Worm (Caenorhabditis elegans) whole organism, L3 larva: ENCODE results near the gene C07D8.6.
"Not testable (repeated sequence)": the region's sequence is repeated elsewhere in the genome, so short reads cannot be mapped to it uniquely, and the experiment has no call there.

Source experiments
- R02D3.7 ChIP-seq: fragments of 150-350 bp; optimal IDR thresholded peaks from 2 replicates; lab custom pipeline; 2014; ENCODE audit warnings: missing biosample characterization, missing genetic modification characterization
- ZK546.5 ChIP-seq: sonication (generic microtip); optimal IDR thresholded peaks from 2 replicates; lab custom pipeline; 2017; ENCODE audit warnings: missing biosample characterization, missing genetic modification characterization
- ama-1 ChIP-seq: fragments of 150-350 bp; optimal IDR thresholded peaks from 2 replicates; lab custom pipeline; 2018
- ceh-28 ChIP-seq: fragments of 150-350 bp; optimal IDR thresholded peaks from 2 replicates; lab custom pipeline; 2014; ENCODE audit warnings: missing biosample characterization, missing genetic modification reagents, missing genetic modification characterization
- ceh-9 ChIP-seq: sonication (generic microtip); optimal IDR thresholded peaks from 2 replicates; lab custom pipeline; 2018; ENCODE audit warnings: missing biosample characterization, missing genetic modification characterization
- daf-12 ChIP-seq: fragments of 150-350 bp; optimal IDR thresholded peaks from 2 replicates; lab custom pipeline; 2014; ENCODE audit warnings: missing biosample characterization, missing genetic modification reagents, missing genetic modification characterization
- egl-27 ChIP-seq: sonication (generic microtip); optimal IDR thresholded peaks from 4 replicates; lab custom pipeline; 2017; ENCODE audit warnings: missing biosample characterization, missing genetic modification reagents, missing genetic modification characterization
- egl-5 ChIP-seq: fragments of 150-350 bp; optimal IDR thresholded peaks from 2 replicates; lab custom pipeline; 2017; ENCODE audit warnings: missing biosample characterization, missing genetic modification reagents, missing genetic modification characterization, inconsistent platforms
- elt-1 ChIP-seq: fragments of 150-350 bp; optimal IDR thresholded peaks from 2 replicates; lab custom pipeline; 2014; ENCODE audit warnings: missing biosample characterization, missing genetic modification characterization
- elt-2 ChIP-seq: sonication (generic microtip); optimal IDR thresholded peaks from 2 replicates; lab custom pipeline; 2016; ENCODE audit warnings: missing genetic modification reagents, mild to moderate bottlenecking, missing genetic modification characterization, missing compliant biosample characterization
- fkh-10 ChIP-seq: sonication (generic microtip); optimal IDR thresholded peaks from 2 replicates; lab custom pipeline; 2017; ENCODE audit warnings: missing biosample characterization, missing genetic modification reagents, missing genetic modification characterization
- fkh-2 ChIP-seq: fragments of 150-350 bp; optimal IDR thresholded peaks from 2 replicates; lab custom pipeline; 2014; ENCODE audit warnings: missing biosample characterization, missing genetic modification reagents, missing genetic modification characterization
- fos-1 ChIP-seq: fragments of 150-350 bp; optimal IDR thresholded peaks from 2 replicates; lab custom pipeline; 2014; ENCODE audit warnings: missing biosample characterization, missing genetic modification characterization
- hmg-11 ChIP-seq: sonication (generic microtip); optimal IDR thresholded peaks from 2 replicates; lab custom pipeline; 2016; ENCODE audit warnings: missing genetic modification characterization, missing compliant biosample characterization
- jun-1 ChIP-seq: fragments of 150-350 bp; optimal IDR thresholded peaks from 2 replicates; lab custom pipeline; 2014; ENCODE audit warnings: missing biosample characterization, missing genetic modification reagents, missing genetic modification characterization
- lin-15B ChIP-seq: fragments of 150-350 bp; optimal IDR thresholded peaks from 2 replicates; lab custom pipeline; 2014; ENCODE audit warnings: missing biosample characterization, missing genetic modification characterization
- lin-39 ChIP-seq: fragments of 150-350 bp; optimal IDR thresholded peaks from 2 replicates; lab custom pipeline; 2018; ENCODE audit warnings: missing biosample characterization, missing genetic modification reagents, missing genetic modification characterization
- mml-1 ChIP-seq: fragments of 150-350 bp; sonication (generic microtip); optimal IDR thresholded peaks from 3 replicates; lab custom pipeline; 2014; ENCODE audit warnings: missing biosample characterization, missing genetic modification characterization
- nfya-1 ChIP-seq: sonication (generic microtip); optimal IDR thresholded peaks from 2 replicates; lab custom pipeline; 2017; ENCODE audit warnings: missing genetic modification characterization, mild to moderate bottlenecking, missing compliant biosample characterization, antibody characterized with exemption, moderate library complexity; ENCODE audit not compliant: insufficient read depth
- nhr-11 ChIP-seq: fragments of 150-350 bp; optimal IDR thresholded peaks from 2 replicates; lab custom pipeline; 2014; ENCODE audit warnings: missing biosample characterization, missing genetic modification characterization
- nhr-12 ChIP-seq: fragments of 150-350 bp; optimal IDR thresholded peaks from 2 replicates; lab custom pipeline; 2014; ENCODE audit warnings: missing biosample characterization, missing genetic modification characterization
- nhr-23 ChIP-seq: fragments of 150-350 bp; optimal IDR thresholded peaks from 2 replicates; lab custom pipeline; 2014; ENCODE audit warnings: missing biosample characterization, missing genetic modification reagents, missing genetic modification characterization
- nhr-237 ChIP-seq: fragments of 150-350 bp; optimal IDR thresholded peaks from 2 replicates; lab custom pipeline; 2014; ENCODE audit warnings: missing biosample characterization, missing genetic modification characterization
- nhr-25 ChIP-seq: sonication (generic microtip); optimal IDR thresholded peaks from 2 replicates; lab custom pipeline; 2017; ENCODE audit warnings: missing biosample characterization, missing genetic modification characterization
- nhr-28 ChIP-seq: fragments of 150-350 bp; optimal IDR thresholded peaks from 2 replicates; lab custom pipeline; 2014; ENCODE audit warnings: missing biosample characterization, missing genetic modification characterization
- nhr-43 ChIP-seq: sonication (generic microtip); optimal IDR thresholded peaks from 2 replicates; lab custom pipeline; 2016; ENCODE audit warnings: mild to moderate bottlenecking, missing genetic modification characterization, missing compliant biosample characterization; ENCODE audit not compliant: poor library complexity, severe bottlenecking
- nhr-67 ChIP-seq: fragments of 150-350 bp; optimal IDR thresholded peaks from 2 replicates; lab custom pipeline; 2014; ENCODE audit warnings: missing biosample characterization, missing genetic modification characterization
- nhr-77 ChIP-seq: fragments of 150-350 bp; optimal IDR thresholded peaks from 2 replicates; lab custom pipeline; 2014; ENCODE audit warnings: missing biosample characterization, missing genetic modification characterization
- pha-4 ChIP-seq: fragments of 150-350 bp; optimal IDR thresholded peaks from 2 replicates; lab custom pipeline; 2014; ENCODE audit warnings: missing biosample characterization, missing genetic modification reagents, missing genetic modification characterization
- sea-2 ChIP-seq: fragments of 150-350 bp; sonication (generic microtip); optimal IDR thresholded peaks from 4 replicates; lab custom pipeline; 2014; ENCODE audit warnings: missing biosample characterization, missing genetic modification reagents, missing genetic modification characterization
- skn-1 ChIP-seq: fragments of 150-350 bp; optimal IDR thresholded peaks from 2 replicates; lab custom pipeline; 2014; ENCODE audit warnings: missing biosample characterization, missing genetic modification characterization
- tbx-2 ChIP-seq: sonication (generic microtip); optimal IDR thresholded peaks from 2 replicates; lab custom pipeline; 2016; ENCODE audit warnings: mild to moderate bottlenecking, missing genetic modification characterization, missing compliant biosample characterization
- unc-39 ChIP-seq: sonication (generic microtip); optimal IDR thresholded peaks from 4 replicates; lab custom pipeline; 2017; ENCODE audit warnings: missing biosample characterization, missing genetic modification characterization
- unc-62 ChIP-seq: fragments of 150-350 bp; sonication (generic microtip); optimal IDR thresholded peaks from 4 replicates; lab custom pipeline; 2014; ENCODE audit warnings: missing biosample characterization, missing genetic modification reagents, missing genetic modification characterization
- zag-1 ChIP-seq: fragments of 150-350 bp; optimal IDR thresholded peaks from 2 replicates; lab custom pipeline; 2014; ENCODE audit warnings: missing biosample characterization, missing genetic modification characterization
- ztf-11 ChIP-seq: fragments of 150-350 bp; optimal IDR thresholded peaks from 2 replicates; lab custom pipeline; 2014; ENCODE audit warnings: missing biosample characterization, missing genetic modification characterization

The C07D8.6 gene

DNA sequence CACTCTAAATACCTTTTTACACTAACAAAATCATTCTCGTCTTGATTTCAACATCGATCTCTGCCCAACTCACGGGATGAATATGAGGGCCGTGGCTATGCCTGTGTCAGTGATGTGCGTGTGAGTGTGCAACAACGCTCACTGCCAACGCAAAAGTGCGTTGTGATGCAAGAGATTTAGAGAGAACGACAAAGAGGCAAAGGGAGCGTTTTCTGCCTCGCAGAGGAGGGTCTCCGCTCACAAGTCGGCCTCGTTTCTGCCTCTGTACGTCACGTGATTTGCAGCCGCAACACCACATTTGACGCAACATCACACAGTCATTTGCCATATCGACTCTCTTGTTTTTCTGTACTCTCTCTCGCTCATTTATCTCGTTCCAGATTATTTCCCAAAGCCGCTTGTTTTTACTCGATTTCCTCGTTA is 7.0 kb upstream of the C07D8.6 start, which contains the start of gene epg-7 (continued):
- TF ChIP-seq nhr-11 (tag; lab: Kevin White, UChicago) = peak; percentile 82
- peak; percentile 3 for TF ChIP-seq fkh-10 (GFP tag; lab: Kevin White, UChicago)
- peak; percentile 91 for TF ChIP-seq tbx-2 (tag; lab: Kevin White, UChicago)
- peak; percentile 70 for TF ChIP-seq egl-27 (tag; lab: Kevin White, UChicago)
- peak; percentile 96 for TF ChIP-seq nhr-25 (tag; lab: Kevin White, UChicago)
- TF ChIP-seq elt-1 (tag; lab: Kevin White, UChicago) = peak; percentile 75
- TF ChIP-seq nhr-23 (tag; lab: Kevin White, UChicago) = peak; percentile 98
- TF ChIP-seq mml-1 (tag; lab: Kevin White, UChicago) = peak; percentile 82
- TF ChIP-seq pha-4 = peak; percentile 93
- no peak for TF ChIP-seq ZK546.5 (tag; lab: Kevin White, UChicago)
- peak; percentile 70 for TF ChIP-seq skn-1 (tag; lab: Kevin White, UChicago)
- peak; percentile 85 for TF ChIP-seq elt-2
- TF ChIP-seq unc-39 = no peak
- no peak for TF ChIP-seq nhr-12
- peak; percentile 99 for TF ChIP-seq lin-39 (tag; lab: Kevin White, UChicago)
- peak; percentile 79 for TF ChIP-seq lin-15B
- TF ChIP-seq nhr-77 (tag; lab: Kevin White, UChicago) = no peak
- no peak for TF ChIP-seq nhr-237 (tag; lab: Kevin White, UChicago)
- TF ChIP-seq ama-1 (lab: Kevin White, UChicago) = peak; percentile 57
- TF ChIP-seq zag-1 (tag; lab: Kevin White, UChicago) = peak; percentile 15
- peak; percentile 92 for TF ChIP-seq nhr-43 (tag; lab: Kevin White, UChicago)
- TF ChIP-seq ceh-28 (tag; lab: Kevin White, UChicago) = peak; percentile 83
- no peak for TF ChIP-seq nhr-67 (tag; lab: Kevin White, UChicago)

- TF ChIP-seq sea-2 (GFP tag; lab: Kevin White, UChicago) (no peak), pha-4 (peak; percentile 10), fkh-10 (GFP tag; lab: Kevin White, UChicago) (no peak), nhr-11 (tag; lab: Kevin White, UChicago) (no peak), jun-1 (no peak), elt-1 (tag; lab: Kevin White, UChicago) (peak; percentile 22), nfya-1 (tag; lab: Kevin White, UChicago) (peak; percentile 2), hmg-11 (peak; percentile 17), fkh-2 (no peak)
These were observed 915 bp upstream of the C07D8.6 start for ce11 chrX:7340394-7340793.

DNA sequence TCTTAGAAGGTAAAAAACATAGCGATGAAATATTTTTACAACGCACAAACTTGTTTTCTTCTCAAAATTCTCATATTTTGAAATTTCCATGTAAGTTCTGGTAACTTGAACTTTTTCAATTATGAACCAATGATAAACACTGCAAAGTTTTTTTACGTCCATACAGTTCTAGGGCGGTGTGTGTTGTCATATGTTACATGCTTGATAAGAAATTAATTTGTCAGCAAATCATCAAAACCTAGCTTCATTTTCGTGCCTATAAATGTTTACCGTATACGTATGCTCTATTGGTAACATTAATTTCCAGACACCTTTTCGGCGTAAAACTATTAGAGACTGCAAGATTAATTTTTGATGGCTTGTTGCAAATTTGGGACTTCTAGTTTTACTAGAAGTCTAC is 1.9 kb downstream of the C07D8.6 start:
- TF ChIP-seq fkh-2 = no peak
- TF ChIP-seq elt-2 = peak; percentile 60
- TF ChIP-seq unc-62 (GFP tag; lab: Kevin White, UChicago) = no peak
- TF ChIP-seq skn-1 (tag; lab: Kevin White, UChicago) = peak; percentile 59
- no peak for TF ChIP-seq nhr-28 (tag; lab: Kevin White, UChicago)
- no peak for TF ChIP-seq daf-12 (tag; lab: Kevin White, UChicago)
- no peak for TF ChIP-seq ceh-28 (tag; lab: Kevin White, UChicago)
- no peak for TF ChIP-seq ama-1 (lab: Kevin White, UChicago)
- TF ChIP-seq fos-1 (tag; lab: Kevin White, UChicago) = no peak
- TF ChIP-seq pha-4 = peak; percentile 30
- no peak for TF ChIP-seq ztf-11 (tag; lab: Kevin White, UChicago)

DNA sequence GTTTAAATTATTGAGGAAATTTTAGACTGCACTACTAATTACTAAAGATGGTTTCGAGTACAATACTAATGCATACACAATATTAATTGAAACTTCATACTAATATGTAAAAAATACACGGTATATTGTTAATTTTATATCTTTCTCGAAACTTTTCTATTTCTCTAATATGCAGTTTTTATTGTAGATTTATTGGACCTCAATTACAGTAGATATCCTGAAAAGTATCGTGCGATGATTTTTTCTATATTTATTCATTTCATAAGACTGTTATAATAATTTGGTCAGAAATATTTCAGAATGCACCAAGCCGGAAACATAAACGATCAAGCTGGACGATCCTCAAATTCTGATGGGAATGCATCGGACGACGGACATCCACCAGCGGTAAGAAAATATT is 2.4 kb downstream of the C07D8.6 start, which contains the start of gene C07D8.5:
TSS of gene C07D8.5 (plus strand) at position 301 of the 400 bp plus-strand sequence.
- TF ChIP-seq egl-5 (tag; lab: Kevin White, UChicago) (no peak), mml-1 (tag; lab: Kevin White, UChicago) (no peak), tbx-2 (tag; lab: Kevin White, UChicago) (no peak), ceh-9 (tag; lab: Kevin White, UChicago) (no peak)

ce11 chrX:7365267-7365666 is 24.0 kb downstream of the C07D8.6 start, which contains the start of gene C56G3.2:
TSS of gene C56G3.2 (plus strand) at chrX:7365567.
- not testable (repeated sequence) for TF ChIP-seq daf-12 (tag; lab: Kevin White, UChicago); R02D3.7; lin-39 (tag; lab: Kevin White, UChicago)
